Worm (Caenorhabditis elegans): ENCODE measurements around the gene M03D4.3.

ce11 chrIV:6065186-6065585, 47.0 kb downstream of the M03D4.3 start:
- TF ChIP-seq unc-62 (GFP tag; optimal IDR thresholded peaks at IDR 0.05): no peak
- TF ChIP-seq unc-130 (tag; optimal IDR thresholded peaks at IDR 0.05): no peak
- no peak for TF ChIP-seq elt-2 (tag; optimal IDR thresholded peaks at IDR 0.05)
- TF ChIP-seq nhr-237 (tag; optimal IDR thresholded peaks at IDR 0.05): no peak
- TF ChIP-seq ceh-82 (tag; optimal IDR thresholded peaks at IDR 0.05): no peak
